Worm (Caenorhabditis elegans): ENCODE results near the gene M01F1.8.

ce11 chrIII:3540424-3540823 lies 38.1 kb upstream of the M01F1.8 start:
- no peak for TF ChIP-seq med-1 (GFP tag; optimal IDR thresholded peaks at IDR 0.05; ENCODE audit: insufficient read depth)
- TF ChIP-seq ref-1 (GFP tag; conservative IDR thresholded peaks at IDR 0.05): no peak
- no peak for TF ChIP-seq cog-1 (tag; optimal IDR thresholded peaks at IDR 0.05)
- TF ChIP-seq ztf-23 (GFP tag; IDR thresholded peaks at IDR 0.05): no peak
- TF ChIP-seq flt-1 (GFP tag; IDR thresholded peaks at IDR 0.05): no peak
- TF ChIP-seq ztf-29 (GFP tag; IDR thresholded peaks at IDR 0.05): 0 out of 2 replicates have a peak, but pooled peaks have one; percentile 24
- TF ChIP-seq klf-2 (GFP tag; conservative IDR thresholded peaks at IDR 0.05): no peak
- TF ChIP-seq T22C8.4 (GFP tag; IDR thresholded peaks at IDR 0.05): no peak

Measured in whole organism, midembryonic.